Fruit fly (Drosophila melanogaster) whole organism, prepupa: ENCODE results near the gene Cyp4ac2.

Source experiments
- CG10631 ChIP-seq: fragments of 200-800 bp; sonication (Bioruptor generic); optimal IDR thresholded peaks from 2 replicates; lab custom pipeline; 2016; ENCODE audit warnings: missing biosample characterization, missing genetic modification characterization
- CG3919 ChIP-seq: fragments of 200-800 bp; sonication (Bioruptor generic); optimal IDR thresholded peaks from 3 replicates; lab custom pipeline; 2016; ENCODE audit warnings: missing biosample characterization, missing genetic modification characterization
- CG9139 ChIP-seq: fragments of 200-800 bp; sonication (Bioruptor generic); optimal IDR thresholded peaks from 3 replicates; lab custom pipeline; 2017; ENCODE audit warnings: missing biosample characterization, mild to moderate bottlenecking, missing genetic modification characterization
- Eip75B ChIP-seq: fragments of 200-800 bp; sonication (Bioruptor generic); optimal IDR thresholded peaks from 3 replicates; lab custom pipeline; 2016; ENCODE audit warnings: missing biosample characterization, missing genetic modification characterization
- Ets96B ChIP-seq: fragments of 200-800 bp; optimal IDR thresholded peaks from 2 replicates; lab custom pipeline; 2019; ENCODE audit warnings: missing biosample characterization, mild to moderate bottlenecking, missing genetic modification characterization, moderate library complexity
- Gug ChIP-seq: fragments of 200-800 bp; sonication (Bioruptor generic); IDR thresholded peaks from 2 replicates; pipeline ENCODE4 v1.3.6; 2022; ENCODE audit warnings: missing biosample characterization, missing genetic modification characterization
- Smox ChIP-seq: fragments of 200-800 bp; sonication (Bioruptor generic); optimal IDR thresholded peaks from 3 replicates; lab custom pipeline; 2016; ENCODE audit warnings: missing biosample characterization, missing genetic modification characterization
- pdm3 ChIP-seq: fragments of 200-800 bp; sonication (Bioruptor generic); optimal IDR thresholded peaks from 3 replicates; lab custom pipeline; 2016; ENCODE audit warnings: missing biosample characterization, missing genetic modification characterization

DNA sequence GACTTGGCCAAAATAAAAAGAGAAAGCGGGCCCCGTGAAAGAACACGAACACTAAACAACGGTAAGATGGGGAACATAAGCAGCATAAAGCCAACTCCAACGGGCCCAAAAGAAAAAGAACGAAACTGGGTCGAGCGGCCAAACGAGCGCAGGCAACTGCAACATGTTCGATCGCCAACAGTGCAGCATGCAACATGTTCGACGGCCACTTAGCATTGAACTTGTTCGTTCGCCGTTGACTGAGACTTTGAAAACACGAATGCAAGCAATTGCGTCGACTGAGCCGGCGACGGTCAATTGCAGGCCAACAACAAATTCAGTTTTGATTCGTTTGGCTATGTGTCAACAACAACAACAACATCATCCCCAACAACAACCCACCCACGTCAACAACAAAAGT, 22.5 kb downstream of the Cyp4ac2 start, which contains the start of gene vri:
- TF ChIP-seq Ets96B (tag; lab: Kevin White, UChicago) (no peak), Gug (GFP tag; lab: Robert Waterston, UW) (no peak), Smox (GFP tag; lab: Kevin White, UChicago) (no peak), Eip75B (GFP tag; lab: Kevin White, UChicago) (no peak), CG9139 (GFP tag; lab: Kevin White, UChicago) (no peak), CG3919 (GFP tag; lab: Kevin White, UChicago) (no peak), pdm3 (GFP tag; lab: Kevin White, UChicago) (no peak), CG10631 (GFP tag; lab: Kevin White, UChicago) (no peak)
